Fruit fly (Drosophila melanogaster): ENCODE results near the gene CG3032.
A peak's percentile ranks its signal among the peaks of the same experiment; 100 is the strongest.

- TF ChIP-seq toe (GFP tag; optimal IDR thresholded peaks at IDR 0.05) (no peak), CG7101 (tag; optimal IDR thresholded peaks at IDR 0.05) (peak; percentile 1), Hr96 (GFP tag; optimal IDR thresholded peaks at IDR 0.05) (no peak), cnc (optimal IDR thresholded peaks at IDR 0.05) (no peak), bab1 (GFP tag; optimal IDR thresholded peaks at IDR 0.05) (no peak), tj (GFP tag; optimal IDR thresholded peaks at IDR 0.05) (no peak), CG5204 (GFP tag; optimal IDR thresholded peaks at IDR 0.05) (no peak), ovo (GFP tag; optimal IDR thresholded peaks at IDR 0.05) (no peak), kay (GFP tag; ENCODE audit: borderline replicate concordance) (no peak), CG33017 (tag; optimal IDR thresholded peaks at IDR 0.05) (no peak), pad (GFP tag; optimal IDR thresholded peaks at IDR 0.05) (no peak)
Measured at dm6 chrX:7008102-7009087, 5.3 kb downstream of the CG3032 start.
